Fruit fly (Drosophila melanogaster) whole organism, embryonic: ENCODE data around the gene PCNA2.

Source experiments
- Adf1 ChIP-seq: fragments of 200-800 bp; sonication (Bioruptor generic); IDR thresholded peaks from 2 replicates; pipeline ENCODE4 v1.3.6; 2022; ENCODE audit warnings: missing biosample characterization, missing genetic modification characterization
- BEAF-32 ChIP-seq: fragments of 200-800 bp; sonication (Bioruptor generic); optimal IDR thresholded peaks from 3 replicates; lab custom pipeline; 2017; ENCODE audit warnings: missing biosample characterization, missing genetic modification characterization, mild to moderate bottlenecking, moderate library complexity, missing genetic modification reagents
- BtbVII ChIP-seq: fragments of 200-800 bp; sonication (Bioruptor generic); optimal IDR thresholded peaks from 3 replicates; lab custom pipeline; 2017; ENCODE audit warnings: missing biosample characterization, mild to moderate bottlenecking, missing genetic modification characterization
- CG11456 ChIP-seq: fragments of 200-800 bp; sonication (Bioruptor generic); IDR thresholded peaks from 3 replicates; pipeline ENCODE4 v1.3.6; 2022; ENCODE audit warnings: missing biosample characterization, missing genetic modification characterization
- CG11560 ChIP-seq: fragments of 200-800 bp; sonication (Bioruptor generic); IDR thresholded peaks from 3 replicates; pipeline ENCODE4 v1.3.6; 2022; ENCODE audit warnings: missing biosample characterization, missing genetic modification characterization
- CG11695 ChIP-seq: fragments of 200-800 bp; sonication (Bioruptor generic); IDR thresholded peaks from 3 replicates; pipeline ENCODE4 v1.3.6; 2022; ENCODE audit warnings: missing biosample characterization, missing genetic modification characterization
- CG12236 ChIP-seq: fragments of 200-800 bp; sonication (Bioruptor generic); optimal IDR thresholded peaks from 2 replicates; lab custom pipeline; 2016; ENCODE audit warnings: missing biosample characterization, missing genetic modification characterization
- CG12744 ChIP-seq: fragments of 200-800 bp; sonication (Bioruptor generic); optimal IDR thresholded peaks from 2 replicates; lab custom pipeline; 2016; ENCODE audit warnings: missing biosample characterization, missing genetic modification characterization
- CG12942 ChIP-seq: fragments of 200-800 bp; sonication (Bioruptor generic); optimal IDR thresholded peaks from 3 replicates; lab custom pipeline; 2016; ENCODE audit warnings: missing biosample characterization, missing genetic modification characterization
- CG13894 ChIP-seq: fragments of 200-800 bp; sonication (Bioruptor generic); optimal IDR thresholded peaks from 3 replicates; lab custom pipeline; 2018; ENCODE audit warnings: missing biosample characterization, mild to moderate bottlenecking, missing genetic modification characterization, moderate library complexity
- CG1529 ChIP-seq: fragments of 200-800 bp; sonication (Bioruptor generic); optimal IDR thresholded peaks from 3 replicates; lab custom pipeline; 2018; ENCODE audit warnings: missing biosample characterization, missing genetic modification characterization
- CG17385 ChIP-seq: fragments of 200-800 bp; sonication (Bioruptor generic); optimal IDR thresholded peaks from 3 replicates; lab custom pipeline; 2018; ENCODE audit warnings: missing biosample characterization, mild to moderate bottlenecking, missing genetic modification characterization
- CG1792 ChIP-seq: fragments of 200-800 bp; sonication (Bioruptor generic); optimal IDR thresholded peaks from 2 replicates; lab custom pipeline; 2016; ENCODE audit warnings: missing biosample characterization, missing genetic modification characterization
- CG3065 ChIP-seq: fragments of 200-800 bp; sonication (Bioruptor generic); optimal IDR thresholded peaks from 2 replicates; lab custom pipeline; 2016; ENCODE audit warnings: missing biosample characterization, missing genetic modification characterization
- CG31441 ChIP-seq: fragments of 200-800 bp; sonication (Bioruptor generic); IDR thresholded peaks from 2 replicates; pipeline ENCODE4 v1.3.6; 2022; ENCODE audit warnings: missing biosample characterization, missing genetic modification characterization
- CG32767 ChIP-seq: fragments of 200-800 bp; sonication (Bioruptor generic); IDR thresholded peaks from 2 replicates; pipeline ENCODE4 v1.3.6; 2022; ENCODE audit warnings: missing biosample characterization, missing genetic modification characterization
- CG32772 ChIP-seq: fragments of 200-800 bp; sonication (Bioruptor generic); IDR thresholded peaks from 2 replicates; pipeline ENCODE4 v1.3.6; 2022; ENCODE audit warnings: missing biosample characterization, missing genetic modification characterization
- CG34224 ChIP-seq: fragments of 200-800 bp; sonication (Bioruptor generic); IDR thresholded peaks from 3 replicates; pipeline ENCODE4 v1.3.6; 2022; ENCODE audit warnings: missing biosample characterization, missing genetic modification characterization; ENCODE audit not compliant: partially characterized antibody
- CG6854 ChIP-seq: fragments of 200-800 bp; sonication (Bioruptor generic); optimal IDR thresholded peaks from 3 replicates; lab custom pipeline; 2017; ENCODE audit warnings: missing biosample characterization, mild to moderate bottlenecking, missing genetic modification characterization
- E2f1 ChIP-seq: fragments of 200-800 bp; sonication (Bioruptor generic); IDR thresholded peaks from 2 replicates; pipeline ENCODE4 v1.3.6; 2022; ENCODE audit warnings: missing biosample characterization, missing genetic modification characterization
- Eip74EF ChIP-seq, 2 experiments: fragments of 200-800 bp in 1 of 2; fragments of >200 bp in 1 of 2; sonication (Bioruptor generic) in 1 of 2; optimal IDR thresholded peaks; 2 replicates each; lab custom pipeline; 2017 to 2019; ENCODE audit warnings: missing biosample characterization in 2 of 2, missing genetic modification characterization in 2 of 2, mild to moderate bottlenecking in 1 of 2, moderate library complexity in 1 of 2
- HmgZ ChIP-seq: fragments of 200-800 bp; sonication (Bioruptor generic); optimal IDR thresholded peaks from 2 replicates; lab custom pipeline; 2018; ENCODE audit warnings: missing biosample characterization, mild to moderate bottlenecking, missing genetic modification characterization
- Hr39 ChIP-seq: fragments of >200 bp; optimal IDR thresholded peaks from 2 replicates; lab custom pipeline; 2017
- Jarid2 ChIP-seq: fragments of 200-800 bp; sonication (Bioruptor generic); optimal IDR thresholded peaks from 3 replicates; lab custom pipeline; 2017; ENCODE audit warnings: mild to moderate bottlenecking, missing biosample characterization, missing genetic modification reagents, missing genetic modification characterization
- Max ChIP-seq: fragments of 200-800 bp; sonication (Bioruptor generic); optimal IDR thresholded peaks from 2 replicates; lab custom pipeline; 2016; ENCODE audit warnings: missing biosample characterization, mild to moderate bottlenecking, missing genetic modification characterization
- Med ChIP-seq: fragments of 200-800 bp; sonication (Bioruptor generic); peaks from one replicate; lab custom pipeline; 2016; ENCODE audit warnings: missing biosample characterization, missing genetic modification characterization, mild to moderate bottlenecking, inconsistent platforms, moderate library complexity
- Meics ChIP-seq: fragments of 200-800 bp; sonication (Bioruptor generic); optimal IDR thresholded peaks from 2 replicates; lab custom pipeline; 2017; ENCODE audit warnings: missing biosample characterization, mild to moderate bottlenecking, missing genetic modification characterization
- Pdp1 ChIP-seq, 2 experiments: fragments of 200-800 bp; sonication (Bioruptor generic); optimal IDR thresholded peaks; 3 replicates each; lab custom pipeline; 2016; ENCODE audit warnings: missing biosample characterization in 2 of 2, missing genetic modification characterization in 2 of 2, mild to moderate bottlenecking in 1 of 2, moderate library complexity in 1 of 2
- Sin3A ChIP-seq: fragments of >200 bp; optimal IDR thresholded peaks from 2 replicates; lab custom pipeline; 2018
- Ssrp ChIP-seq: fragments of 200-800 bp; sonication (Bioruptor generic); optimal IDR thresholded peaks from 2 replicates; lab custom pipeline; 2018; ENCODE audit warnings: missing biosample characterization, mild to moderate bottlenecking, missing genetic modification characterization, moderate library complexity
- YL-1 ChIP-seq: fragments of 200-800 bp; sonication (Bioruptor generic); optimal IDR thresholded peaks from 3 replicates; lab custom pipeline; 2017; ENCODE audit warnings: missing biosample characterization, mild to moderate bottlenecking, missing genetic modification characterization
- dan ChIP-seq: fragments of 200-800 bp; sonication (Bioruptor generic); IDR thresholded peaks from 2 replicates; pipeline ENCODE4 v1.3.6; 2022; ENCODE audit warnings: missing biosample characterization, missing genetic modification characterization
- emc ChIP-seq: fragments of 200-800 bp; sonication (Bioruptor generic); optimal IDR thresholded peaks from 2 replicates; lab custom pipeline; 2016; ENCODE audit warnings: missing biosample characterization, missing genetic modification characterization
- ems ChIP-seq: fragments of 200-800 bp; sonication (Bioruptor generic); optimal IDR thresholded peaks from 3 replicates; lab custom pipeline; 2016; ENCODE audit warnings: missing biosample characterization, missing genetic modification characterization
- gcm ChIP-seq: fragments of 200-800 bp; sonication (Bioruptor generic); optimal IDR thresholded peaks from 2 replicates; lab custom pipeline; 2019; ENCODE audit warnings: missing biosample characterization, mild to moderate bottlenecking, missing genetic modification characterization, moderate library complexity
- gcm2 ChIP-seq: fragments of 200-800 bp; sonication (Bioruptor generic); optimal IDR thresholded peaks from 2 replicates; lab custom pipeline; 2016; ENCODE audit warnings: missing biosample characterization, missing genetic modification characterization
- ham ChIP-seq: fragments of 200-800 bp; sonication (Bioruptor generic); IDR thresholded peaks from 2 replicates; pipeline ENCODE4 v1.3.6; 2022; ENCODE audit warnings: missing biosample characterization, missing genetic modification characterization
- kay ChIP-seq: fragments of 200-800 bp; sonication (Bioruptor generic); optimal IDR thresholded peaks from 2 replicates; lab custom pipeline; 2016; ENCODE audit warnings: missing biosample characterization, missing genetic modification characterization
- lab ChIP-seq: fragments of 200-800 bp; sonication (Bioruptor generic); optimal IDR thresholded peaks from 3 replicates; lab custom pipeline; 2017; ENCODE audit warnings: missing biosample characterization, missing genetic modification characterization, mild to moderate bottlenecking, moderate library complexity, missing genetic modification reagents
- lov ChIP-seq, 2 experiments: fragments of 200-800 bp in 1 of 2; fragments of >200 bp in 1 of 2; sonication (Bioruptor generic) in 1 of 2; IDR thresholded peaks in 1 of 2; optimal IDR thresholded peaks in 1 of 2; 2 replicates in 1 of 2; 3 replicates in 1 of 2; pipeline versions ENCODE4 v1.3.6 to Lab custom; 2017 to 2022; ENCODE audit warnings: missing biosample characterization in 1 of 2, missing genetic modification characterization in 1 of 2
- mam ChIP-seq: fragments of 200-800 bp; sonication (Bioruptor generic); optimal IDR thresholded peaks from 3 replicates; lab custom pipeline; 2016; ENCODE audit warnings: missing biosample characterization, missing genetic modification characterization
- pan ChIP-seq, 4 experiments: fragments of >200 bp in 3 of 4; fragments of 200-800 bp in 1 of 4; sonication (Bioruptor generic) in 1 of 4; optimal IDR thresholded peaks in 3 of 4; IDR thresholded peaks in 1 of 4; 2 replicates each; pipeline versions ENCODE4 v1.3.6 to Lab custom; 2017 to 2022; ENCODE audit warnings: missing biosample characterization in 2 of 4, missing genetic modification characterization in 2 of 4, mixed read lengths in 1 of 4
- sd ChIP-seq: fragments of 200-800 bp; sonication (Bioruptor generic); optimal IDR thresholded peaks from 3 replicates; lab custom pipeline; 2018; ENCODE audit warnings: missing biosample characterization, mild to moderate bottlenecking, missing genetic modification characterization, moderate library complexity
- sna ChIP-seq: fragments of 200-800 bp; sonication (Bioruptor generic); IDR thresholded peaks from 2 replicates; pipeline ENCODE4 v1.3.6; 2022; ENCODE audit warnings: missing biosample characterization, missing genetic modification characterization; ENCODE audit not compliant: partially characterized antibody
- so ChIP-seq: fragments of 200-800 bp; sonication (Bioruptor generic); IDR thresholded peaks from 3 replicates; pipeline ENCODE4 v1.3.6; 2022; ENCODE audit warnings: missing biosample characterization, missing genetic modification characterization
- stc ChIP-seq: fragments of 200-800 bp; sonication (Bioruptor generic); IDR thresholded peaks from 2 replicates; pipeline ENCODE4 v1.3.6; 2022; ENCODE audit warnings: missing biosample characterization, missing genetic modification characterization
- sug ChIP-seq: fragments of 200-800 bp; optimal IDR thresholded peaks from 2 replicates; lab custom pipeline; 2019; ENCODE audit warnings: missing biosample characterization, mild to moderate bottlenecking, missing genetic modification characterization, moderate library complexity
- tna ChIP-seq: fragments of 200-800 bp; sonication (Bioruptor generic); IDR thresholded peaks from 2 replicates; pipeline ENCODE4 v1.3.6; 2022; ENCODE audit warnings: missing biosample characterization, missing genetic modification characterization; ENCODE audit not compliant: partially characterized antibody
- toy ChIP-seq: fragments of 200-800 bp; sonication (Bioruptor generic); IDR thresholded peaks from 2 replicates; pipeline ENCODE4 v1.3.6; 2022; ENCODE audit warnings: missing biosample characterization, missing genetic modification characterization
- vvl ChIP-seq: fragments of 200-800 bp; sonication (Bioruptor generic); IDR thresholded peaks from 2 replicates; pipeline ENCODE4 v1.3.6; 2022; ENCODE audit warnings: missing biosample characterization, missing genetic modification characterization
- z ChIP-seq: fragments of 200-800 bp; sonication (Bioruptor generic); IDR thresholded peaks from 3 replicates; pipeline ENCODE4 v1.3.6; 2022; ENCODE audit warnings: missing biosample characterization, missing genetic modification characterization

The PCNA2 gene

dm6 chr2L:19548158-19548557, 35.6 kb downstream of the PCNA2 start, which contains the start of gene Tep4 (continued):
- no peak for TF ChIP-seq emc (GFP tag; lab: Kevin White, UChicago)
- peak in 1 of 2 experiments; percentile 39 for TF ChIP-seq Pdp1 (GFP tag; optimal IDR thresholded peaks at IDR 0.05; lab: Kevin White, UChicago)
- peak; percentile 4 for TF ChIP-seq CG17385 (GFP tag; lab: Kevin White, UChicago)
- no peak for TF ChIP-seq CG12942 (GFP tag; lab: Kevin White, UChicago)
- TF ChIP-seq CG31441 (GFP tag; lab: Robert Waterston, UW), result no peak
- no peak; the same call in 2 of the 3 replicates for TF ChIP-seq so (GFP tag; lab: Robert Waterston, UW)
- TF ChIP-seq ham, result no peak
- TF ChIP-seq Meics (GFP tag; lab: Kevin White, UChicago), result no peak
- no peak for TF ChIP-seq BEAF-32 (GFP tag; lab: Kevin White, UChicago)
- TF ChIP-seq CG11695 (GFP tag; lab: Robert Waterston, UW), result no peak
- TF ChIP-seq gcm, result no peak
- TF ChIP-seq Sin3A (lab: Kevin White, UChicago), result no peak
- TF ChIP-seq CG12744, result no peak
- TF ChIP-seq lov (optimal IDR thresholded peaks at IDR 0.05; lab: Kevin White, UChicago), result no peak
- no peak for TF ChIP-seq lov (GFP tag; IDR thresholded peaks at IDR 0.05; lab: Robert Waterston, UW)
- peak in 1 of 2 experiments; percentile 7 for TF ChIP-seq Eip74EF (GFP tag; optimal IDR thresholded peaks at IDR 0.05; lab: Kevin White, UChicago)
- TF ChIP-seq Ssrp (tag; lab: Kevin White, UChicago), result no peak
- TF ChIP-seq CG32772 (GFP tag; lab: Robert Waterston, UW), result no peak
- TF ChIP-seq pan (optimal IDR thresholded peaks at IDR 0.05; lab: Kevin White, UChicago), result no peak
- TF ChIP-seq pan (GFP tag; optimal IDR thresholded peaks at IDR 0.05 in 1 of 2, IDR thresholded peaks at IDR 0.05 in 1 of 2), result no peak
- no peak for TF ChIP-seq CG3065
- no peak for TF ChIP-seq YL-1 (GFP tag; lab: Kevin White, UChicago)
- TF ChIP-seq CG11560 (tag; lab: Robert Waterston, UW), result no peak
- TF ChIP-seq CG1529 (GFP tag; lab: Kevin White, UChicago), result no peak
- no peak for TF ChIP-seq toy
- no peak for TF ChIP-seq E2f1
- no peak for TF ChIP-seq HmgZ (tag; lab: Kevin White, UChicago)
- no peak for TF ChIP-seq Jarid2 (GFP tag; lab: Kevin White, UChicago)
- TF ChIP-seq sd (tag; lab: Kevin White, UChicago), result peak; percentile 14
- no peak for TF ChIP-seq ems (GFP tag; lab: Kevin White, UChicago)
- TF ChIP-seq sug (tag; lab: Kevin White, UChicago), result no peak
- no peak for TF ChIP-seq lab (GFP tag; lab: Kevin White, UChicago)
- no peak for TF ChIP-seq tna (GFP tag; lab: Robert Waterston, UW)
- peak; percentile 86 for TF ChIP-seq BtbVII
- TF ChIP-seq vvl (GFP tag; lab: Robert Waterston, UW), result no peak
- TF ChIP-seq CG32767, result no peak
- TF ChIP-seq CG34224 (GFP tag; lab: Robert Waterston, UW), result peak; percentile 36; the same call in 1 of the 3 replicates
- no peak for TF ChIP-seq sna (GFP tag; lab: Robert Waterston, UW)
- no peak for TF ChIP-seq Max (GFP tag; lab: Kevin White, UChicago)
- no peak for TF ChIP-seq CG11456
- TF ChIP-seq mam, result no peak
- TF ChIP-seq stc, result no peak
- no peak for TF ChIP-seq gcm2 (GFP tag; lab: Kevin White, UChicago)
- no peak for TF ChIP-seq CG1792 (GFP tag; lab: Kevin White, UChicago)
- TF ChIP-seq kay (GFP tag; lab: Kevin White, UChicago), result peak; percentile 56
- no peak for TF ChIP-seq CG12236
- no peak for TF ChIP-seq dan (GFP tag; lab: Robert Waterston, UW)
- peak; percentile 44 for TF ChIP-seq Med (GFP tag; lab: Kevin White, UChicago)
- TF ChIP-seq Adf1 (GFP tag; lab: Robert Waterston, UW), result no peak
- no peak for TF ChIP-seq Hr39
- no peak for TF ChIP-seq z (GFP tag; lab: Robert Waterston, UW)
- peak; percentile 29 for TF ChIP-seq CG13894 (tag; lab: Kevin White, UChicago)
- TF ChIP-seq CG6854 (GFP tag; lab: Kevin White, UChicago), result no peak
